Worm (Caenorhabditis elegans) whole organism, L4 larva: ENCODE data around the gene F25B3.4.

Experiments used
- D1046.2 ChIP-seq: fragments of 200-800 bp; sonication (Bioruptor generic); IDR thresholded peaks from 2 replicates; pipeline ENCODE4 v1.3.6; 2022; ENCODE audit warnings: missing genetic modification characterization, missing compliant biosample characterization
- F49E8.2 ChIP-seq: sonication (generic microtip); optimal IDR thresholded peaks from 2 replicates; lab custom pipeline; 2016; ENCODE audit warnings: missing compliant biosample characterization, mild to moderate bottlenecking, missing genetic modification characterization, borderline replicate concordance
- T20F7.1 ChIP-seq: fragments of 200-800 bp; sonication (Bioruptor generic); optimal IDR thresholded peaks from 2 replicates; lab custom pipeline; 2018; ENCODE audit warnings: mild to moderate bottlenecking, missing genetic modification characterization, missing compliant biosample characterization
- T26A8.4 ChIP-seq: fragments of 200-800 bp; sonication (Bioruptor generic); IDR thresholded peaks from 2 replicates; pipeline ENCODE4 v1.3.6; 2022; ENCODE audit warnings: missing genetic modification characterization, missing compliant biosample characterization
- ZK546.5 ChIP-seq, 2 experiments: sonication (generic microtip); optimal IDR thresholded peaks; 2 replicates each; lab custom pipeline; 2017; ENCODE audit warnings: missing biosample characterization in 2 of 2, missing genetic modification characterization in 2 of 2
- cey-2 ChIP-seq: sonication (generic microtip); optimal IDR thresholded peaks from 3 replicates; lab custom pipeline; 2017; ENCODE audit warnings: missing genetic modification characterization, mild to moderate bottlenecking, missing compliant biosample characterization, antibody characterized with exemption, borderline replicate concordance; ENCODE audit not compliant: insufficient read depth
- daf-12 ChIP-seq: fragments of 150-350 bp; optimal IDR thresholded peaks from 2 replicates; lab custom pipeline; 2014; ENCODE audit warnings: missing biosample characterization, missing genetic modification reagents, missing genetic modification characterization
- daf-16 ChIP-seq, 3 experiments: sonication (generic microtip); optimal IDR thresholded peaks; 2 replicates each; lab custom pipeline; 2016 to 2017; ENCODE audit warnings: missing genetic modification characterization in 3 of 3, missing genetic modification reagents in 3 of 3, mild to moderate bottlenecking in 2 of 3, missing compliant biosample characterization in 2 of 3, missing biosample characterization in 1 of 3, moderate library complexity in 1 of 3
- dmd-6 ChIP-seq: fragments of 200-800 bp; sonication (Bioruptor generic); IDR thresholded peaks from 2 replicates; pipeline ENCODE4 v1.3.6; 2022; ENCODE audit warnings: missing genetic modification reagents, missing genetic modification characterization, missing compliant biosample characterization
- dpl-1 ChIP-seq: fragments of 150-350 bp; optimal IDR thresholded peaks from 2 replicates; lab custom pipeline; 2014; ENCODE audit warnings: missing biosample characterization, missing genetic modification reagents, missing genetic modification characterization
- fkh-10 ChIP-seq: fragments of 150-350 bp; optimal IDR thresholded peaks from 2 replicates; lab custom pipeline; 2014; ENCODE audit warnings: missing biosample characterization, missing genetic modification reagents, missing genetic modification characterization
- hlh-30 ChIP-seq: sonication (generic microtip); optimal IDR thresholded peaks from 2 replicates; lab custom pipeline; 2017; ENCODE audit warnings: antibody characterized with exemption, mild to moderate bottlenecking, missing genetic modification characterization, missing compliant biosample characterization; ENCODE audit not compliant: insufficient read depth
- jun-1 ChIP-seq: fragments of 150-350 bp; optimal IDR thresholded peaks from 2 replicates; lab custom pipeline; 2014; ENCODE audit warnings: missing biosample characterization, missing genetic modification reagents, missing genetic modification characterization
- lim-7 ChIP-seq: fragments of 200-800 bp; sonication (Bioruptor generic); IDR thresholded peaks from 2 replicates; pipeline ENCODE4 v1.3.6; 2022; ENCODE audit warnings: missing genetic modification characterization, missing compliant biosample characterization
- lin-13 ChIP-seq: fragments of 150-350 bp; optimal IDR thresholded peaks from 2 replicates; lab custom pipeline; 2014; ENCODE audit warnings: missing biosample characterization, missing genetic modification reagents, missing genetic modification characterization
- lsy-2 ChIP-seq, 2 experiments: fragments of 150-350 bp in 1 of 2; sonication (generic microtip) in 1 of 2; optimal IDR thresholded peaks; 2 replicates each; lab custom pipeline; 2014 to 2017; ENCODE audit warnings: missing biosample characterization in 2 of 2, missing genetic modification characterization in 2 of 2
- madf-9 ChIP-seq: fragments of 200-800 bp; sonication (Bioruptor generic); conservative IDR thresholded peaks from 2 replicates; pipeline ENCODE4 v1.3.6; 2022; ENCODE audit warnings: missing genetic modification reagents, missing genetic modification characterization, missing compliant biosample characterization
- mdl-1 ChIP-seq, 2 experiments: fragments of 150-350 bp in 1 of 2; sonication (generic microtip) in 1 of 2; optimal IDR thresholded peaks; 2 replicates each; lab custom pipeline; 2014 to 2017; ENCODE audit warnings: missing biosample characterization in 2 of 2, missing genetic modification characterization in 2 of 2
- mdt-29 ChIP-seq: fragments of 200-800 bp; sonication (Bioruptor generic); IDR thresholded peaks from 2 replicates; pipeline ENCODE4 v1.3.6; 2022; ENCODE audit warnings: missing genetic modification reagents, missing genetic modification characterization, missing compliant biosample characterization
- mes-2 ChIP-seq: sonication (generic microtip); optimal IDR thresholded peaks from 2 replicates; lab custom pipeline; 2016; ENCODE audit warnings: missing genotype, mild to moderate bottlenecking, missing genetic modification characterization, missing compliant biosample characterization; ENCODE audit not compliant: poor library complexity, severe bottlenecking
- mxl-3 ChIP-seq: fragments of 200-800 bp; sonication (Bioruptor generic); optimal IDR thresholded peaks from 2 replicates; lab custom pipeline; 2018; ENCODE audit warnings: mild to moderate bottlenecking, missing genetic modification characterization, missing compliant biosample characterization
- nhr-10 ChIP-seq: fragments of 150-350 bp; optimal IDR thresholded peaks from 2 replicates; lab custom pipeline; 2014; ENCODE audit warnings: missing biosample characterization, missing genetic modification characterization
- nhr-111 ChIP-seq: fragments of 200-800 bp; sonication (Bioruptor generic); optimal IDR thresholded peaks from 2 replicates; lab custom pipeline; 2018; ENCODE audit warnings: mild to moderate bottlenecking, missing genetic modification characterization, missing compliant biosample characterization
- nhr-76 ChIP-seq: fragments of 150-350 bp; optimal IDR thresholded peaks from 2 replicates; lab custom pipeline; 2014; ENCODE audit warnings: missing biosample characterization, missing genetic modification characterization
- set-16 ChIP-seq: fragments of 200-800 bp; sonication (Bioruptor generic); IDR thresholded peaks from 2 replicates; pipeline ENCODE4 v1.3.6; 2022; ENCODE audit warnings: missing genetic modification reagents, missing genetic modification characterization, missing compliant biosample characterization
- spr-1 ChIP-seq: sonication (generic microtip); optimal IDR thresholded peaks from 2 replicates; lab custom pipeline; 2016; ENCODE audit warnings: mild to moderate bottlenecking, missing genetic modification characterization, missing compliant biosample characterization
- vab-7 ChIP-seq: fragments of 200-800 bp; sonication (Bioruptor generic); IDR thresholded peaks from 2 replicates; pipeline ENCODE4 v1.3.6; 2022; ENCODE audit warnings: missing genetic modification reagents, missing genetic modification characterization, missing compliant biosample characterization
- zip-2 ChIP-seq: fragments of 150-350 bp; optimal IDR thresholded peaks from 2 replicates; lab custom pipeline; 2014; ENCODE audit warnings: missing biosample characterization, missing genetic modification characterization
- ztf-7 ChIP-seq: fragments of 150-350 bp; optimal IDR thresholded peaks from 2 replicates; lab custom pipeline; 2014; ENCODE audit warnings: missing biosample characterization, missing genetic modification characterization

The F25B3.4 gene

DNA sequence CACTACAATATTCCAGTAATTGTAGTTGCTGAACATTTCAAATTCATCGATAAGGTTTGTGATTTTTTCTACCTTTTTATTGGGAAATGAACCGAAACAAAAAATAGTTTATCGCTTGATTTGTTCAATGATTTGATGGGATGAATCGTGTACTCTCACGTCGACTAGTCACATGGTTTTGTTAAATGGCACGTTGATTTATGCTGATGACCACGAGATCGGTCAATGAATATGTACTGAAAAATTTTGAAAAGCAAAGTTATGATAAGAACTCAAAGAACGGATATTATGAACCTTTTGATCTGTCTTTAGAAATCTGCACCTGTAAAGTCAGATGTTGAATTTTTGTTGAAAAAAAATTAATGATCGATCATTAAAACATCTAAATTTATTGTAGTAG lies 52.3 kb downstream of the F25B3.4 start (continued):
- TF ChIP-seq daf-16 (GFP tag; optimal IDR thresholded peaks at IDR 0.05; lab: Kevin White, UChicago) (no peak), daf-16 (tag; optimal IDR thresholded peaks at IDR 0.05; lab: Kevin White, UChicago) (no peak), nhr-76 (tag; lab: Kevin White, UChicago) (peak; percentile 12), hlh-30 (tag; lab: Kevin White, UChicago) (peak; percentile 83), T26A8.4 (GFP tag; lab: Robert Waterston, UW) (no peak), mdl-1 (tag; optimal IDR thresholded peaks at IDR 0.05; lab: Kevin White, UChicago) (peak in 1 of 2 experiments; percentile 65), lim-7 (GFP tag; lab: Robert Waterston, UW) (no peak), mdt-29 (GFP tag; lab: Robert Waterston, UW) (no peak), mxl-3 (peak; percentile 69), T20F7.1 (GFP tag; lab: Kevin White, UChicago) (peak; percentile 3), vab-7 (GFP tag; lab: Robert Waterston, UW) (no peak), ztf-7 (tag; lab: Kevin White, UChicago) (no peak), madf-9 (no peak), F49E8.2 (tag; lab: Kevin White, UChicago) (no peak), lsy-2 (tag; optimal IDR thresholded peaks at IDR 0.05; lab: Kevin White, UChicago) (peak in 1 of 2 experiments; percentile 52), dmd-6 (GFP tag; lab: Robert Waterston, UW) (peak; percentile 84), lin-13 (GFP tag; lab: Kevin White, UChicago) (no peak), daf-12 (tag; lab: Kevin White, UChicago) (no peak), zip-2 (tag; lab: Kevin White, UChicago) (no peak), mes-2 (tag; lab: Kevin White, UChicago) (no peak), dpl-1 (GFP tag; lab: Kevin White, UChicago) (no peak), nhr-111 (no peak), cey-2 (no peak), nhr-10 (tag; lab: Kevin White, UChicago) (no peak), D1046.2 (GFP tag; lab: Robert Waterston, UW) (no peak), set-16 (no peak), ZK546.5 (tag; optimal IDR thresholded peaks at IDR 0.05; lab: Kevin White, UChicago) (no peak), spr-1 (tag; lab: Kevin White, UChicago) (no peak), jun-1 (no peak), fkh-10 (GFP tag; lab: Kevin White, UChicago) (no peak)
